Fruit fly (Drosophila melanogaster): ENCODE measurements around the gene t-Grip91.

t-Grip91 gene

dm6 chr2L:15761409-15762407 is 22.2 kb upstream of the t-Grip91 start (continued):
- TF ChIP-seq tll (GFP tag; optimal IDR thresholded peaks at IDR 0.05) (peak in 1 of 2 experiments; percentile 29), CG8089 (GFP tag; optimal IDR thresholded peaks at IDR 0.05) (peak; percentile 48), CG8388 (GFP tag; optimal IDR thresholded peaks at IDR 0.05) (peak; percentile 72), sug (tag; optimal IDR thresholded peaks at IDR 0.05) (no peak), CG10543 (GFP tag; optimal IDR thresholded peaks at IDR 0.05) (peak; percentile 5), klu (GFP tag; IDR thresholded peaks at IDR 0.05) (no peak), tgo (GFP tag; IDR thresholded peaks at IDR 0.05) (peak; percentile 87), stwl (tag; optimal IDR thresholded peaks at IDR 0.05) (peak; percentile 8), CG11085 (GFP tag; IDR thresholded peaks at IDR 0.05) (no peak), CG9932 (GFP tag; IDR thresholded peaks at IDR 0.05) (0 out of 2 replicates have a peak, but pooled peaks have one; percentile 39), nom (GFP tag; optimal IDR thresholded peaks at IDR 0.05) (no peak), shn (GFP tag; optimal IDR thresholded peaks at IDR 0.05) (peak; percentile 37), CG12219 (GFP tag; optimal IDR thresholded peaks at IDR 0.05) (peak; percentile 43), slou (GFP tag; optimal IDR thresholded peaks at IDR 0.05) (peak; percentile 16), Taf1 (GFP tag; IDR thresholded peaks at IDR 0.05) (peak; percentile 46; the same call in 1 of the 2 replicates), HLH4C (GFP tag; IDR thresholded peaks at IDR 0.05; ENCODE audit: partially characterized antibody) (no peak), phol (tag; optimal IDR thresholded peaks at IDR 0.05) (peak; percentile 80), CG2678 (tag; optimal IDR thresholded peaks at IDR 0.05) (peak; percentile 86), Ravus (GFP tag; IDR thresholded peaks at IDR 0.05) (no peak), cas (GFP tag; IDR thresholded peaks at IDR 0.05) (no peak), z (GFP tag; IDR thresholded peaks at IDR 0.05) (0 out of 3 replicates have a peak, but pooled peaks have one; percentile 22), sens-2 (GFP tag; IDR thresholded peaks at IDR 0.05) (peak; percentile 52; the same call in 1 of the 2 replicates), pan (optimal IDR thresholded peaks at IDR 0.05) (no peak), pan (GFP tag; optimal IDR thresholded peaks at IDR 0.05 in 1 of 2, IDR thresholded peaks at IDR 0.05 in 1 of 2) (peak in 1 of 2 experiments; percentile 88), chn (GFP tag; optimal IDR thresholded peaks at IDR 0.05) (peak; percentile 24), ara (GFP tag; IDR thresholded peaks at IDR 0.05) (peak; percentile 83), CG10366 (GFP tag; IDR thresholded peaks at IDR 0.05) (peak; percentile 87), az2 (GFP tag; optimal IDR thresholded peaks at IDR 0.05) (peak; percentile 66), esg (GFP tag; conservative IDR thresholded peaks at IDR 0.05) (peak; percentile 80), tna (GFP tag; IDR thresholded peaks at IDR 0.05; ENCODE audit: partially characterized antibody) (no peak), cad (GFP tag; optimal IDR thresholded peaks at IDR 0.05) (no peak), Neu2 (GFP tag; optimal IDR thresholded peaks at IDR 0.05; ENCODE audit: borderline replicate concordance) (no peak), caup (GFP tag; optimal IDR thresholded peaks at IDR 0.05; ENCODE audit: severe bottlenecking) (peak; percentile 51), Six4 (GFP tag; optimal IDR thresholded peaks at IDR 0.05) (peak; percentile 49), Meics (GFP tag; optimal IDR thresholded peaks at IDR 0.05) (peak; percentile 62), Dbx (GFP tag; IDR thresholded peaks at IDR 0.05) (peak; percentile 51; the same call in 1 of the 3 replicates), CG9437 (GFP tag; optimal IDR thresholded peaks at IDR 0.05) (peak; percentile 89), CG1233 (GFP tag; optimal IDR thresholded peaks at IDR 0.05) (peak; percentile 65), CG4328 (GFP tag; optimal IDR thresholded peaks at IDR 0.05) (peak; percentile 24), crp (GFP tag; optimal IDR thresholded peaks at IDR 0.05) (peak in 1 of 2 experiments; percentile 3), CG1024 (GFP tag; IDR thresholded peaks at IDR 0.05) (peak; percentile 64), TFAM (GFP tag; optimal IDR thresholded peaks at IDR 0.05) (no peak), Dfd (GFP tag; optimal IDR thresholded peaks at IDR 0.05) (no peak), Sry-δ (GFP tag; optimal IDR thresholded peaks at IDR 0.05) (no peak), HLHmδ (GFP tag; optimal IDR thresholded peaks at IDR 0.05) (no peak), CG10959 (GFP tag; IDR thresholded peaks at IDR 0.05) (peak; percentile 77; the same call in 1 of the 2 replicates), lilli (GFP tag; optimal IDR thresholded peaks at IDR 0.05) (peak; percentile 49), ATbp (GFP tag; optimal IDR thresholded peaks at IDR 0.05) (peak; percentile 69)
